Fruit fly (Drosophila melanogaster) whole organism, embryonic: ENCODE data around the gene CG13894.
A peak's percentile ranks its signal among the peaks of the same experiment; 100 is the strongest.

Experiments used
- Blimp-1 ChIP-seq: fragments of 200-800 bp; sonication (Bioruptor generic); optimal IDR thresholded peaks from 3 replicates; lab custom pipeline; 2018; ENCODE audit warnings: missing biosample characterization, missing genetic modification characterization, mild to moderate bottlenecking, moderate library complexity, missing genetic modification reagents
- CG10209 ChIP-seq: fragments of 200-800 bp; sonication (Bioruptor generic); optimal IDR thresholded peaks from 3 replicates; lab custom pipeline; 2017; ENCODE audit warnings: missing biosample characterization, mild to moderate bottlenecking, missing genetic modification characterization, missing genetic modification reagents
- CG10366 ChIP-seq: fragments of 200-800 bp; sonication (Bioruptor generic); IDR thresholded peaks from 2 replicates; pipeline ENCODE4 v1.3.6; 2022; ENCODE audit warnings: missing biosample characterization, missing genetic modification characterization
- CG10543 ChIP-seq: fragments of 200-800 bp; sonication (Bioruptor generic); optimal IDR thresholded peaks from 3 replicates; lab custom pipeline; 2017; ENCODE audit warnings: missing biosample characterization, mild to moderate bottlenecking, missing genetic modification characterization, moderate library complexity
- CG10979 ChIP-seq: fragments of 200-800 bp; sonication (Bioruptor generic); optimal IDR thresholded peaks from 2 replicates; lab custom pipeline; 2018; ENCODE audit warnings: missing biosample characterization, mild to moderate bottlenecking, missing genetic modification characterization, moderate library complexity
- CG11560 ChIP-seq: fragments of 200-800 bp; sonication (Bioruptor generic); IDR thresholded peaks from 3 replicates; pipeline ENCODE4 v1.3.6; 2022; ENCODE audit warnings: missing biosample characterization, missing genetic modification characterization
- CG12104 ChIP-seq: fragments of 200-800 bp; sonication (Bioruptor generic); optimal IDR thresholded peaks from 3 replicates; lab custom pipeline; 2016; ENCODE audit warnings: missing biosample characterization, missing genetic modification characterization
- CG12219 ChIP-seq: fragments of 200-800 bp; sonication (Bioruptor generic); optimal IDR thresholded peaks from 3 replicates; lab custom pipeline; 2018; ENCODE audit warnings: missing biosample characterization, mild to moderate bottlenecking, missing genetic modification characterization
- CG13894 ChIP-seq: fragments of 200-800 bp; sonication (Bioruptor generic); optimal IDR thresholded peaks from 3 replicates; lab custom pipeline; 2018; ENCODE audit warnings: missing biosample characterization, mild to moderate bottlenecking, missing genetic modification characterization, moderate library complexity
- CG15073 ChIP-seq: fragments of 200-800 bp; sonication (Bioruptor generic); optimal IDR thresholded peaks from 2 replicates; lab custom pipeline; 2016; ENCODE audit warnings: missing biosample characterization, missing genetic modification characterization
- CG1529 ChIP-seq: fragments of 200-800 bp; sonication (Bioruptor generic); optimal IDR thresholded peaks from 3 replicates; lab custom pipeline; 2018; ENCODE audit warnings: missing biosample characterization, missing genetic modification characterization
- CG15479 ChIP-seq: fragments of 200-800 bp; sonication (Bioruptor generic); optimal IDR thresholded peaks from 3 replicates; lab custom pipeline; 2019; ENCODE audit warnings: missing biosample characterization, mild to moderate bottlenecking, missing genetic modification characterization, moderate library complexity
- CG16779 ChIP-seq: fragments of 200-800 bp; sonication (Bioruptor generic); IDR thresholded peaks from 2 replicates; pipeline ENCODE4 v1.3.6; 2022; ENCODE audit warnings: missing biosample characterization, missing genetic modification characterization
- CG17829 ChIP-seq: fragments of 200-800 bp; optimal IDR thresholded peaks from 2 replicates; lab custom pipeline; 2019; ENCODE audit warnings: missing biosample characterization, mild to moderate bottlenecking, missing genetic modification characterization, moderate library complexity
- CG2120 ChIP-seq: fragments of 200-800 bp; sonication (Bioruptor generic); optimal IDR thresholded peaks from 3 replicates; lab custom pipeline; 2016; ENCODE audit warnings: missing biosample characterization, missing genetic modification characterization
- CG31441 ChIP-seq: fragments of 200-800 bp; sonication (Bioruptor generic); IDR thresholded peaks from 2 replicates; pipeline ENCODE4 v1.3.6; 2022; ENCODE audit warnings: missing biosample characterization, missing genetic modification characterization
- CG34422 ChIP-seq: fragments of 200-800 bp; sonication (Bioruptor generic); IDR thresholded peaks from 3 replicates; pipeline ENCODE4 v1.3.6; 2022; ENCODE audit warnings: missing biosample characterization, missing genetic modification characterization
- CG3995 ChIP-seq: fragments of 200-800 bp; sonication (Bioruptor generic); optimal IDR thresholded peaks from 3 replicates; lab custom pipeline; 2016; ENCODE audit warnings: missing biosample characterization, missing genetic modification characterization
- CG4820 ChIP-seq: fragments of 200-800 bp; sonication (Bioruptor generic); optimal IDR thresholded peaks from 3 replicates; lab custom pipeline; 2016; ENCODE audit warnings: missing biosample characterization, missing genetic modification characterization
- CG5180 ChIP-seq: fragments of 200-800 bp; sonication (Bioruptor generic); optimal IDR thresholded peaks from 3 replicates; lab custom pipeline; 2017; ENCODE audit warnings: missing biosample characterization, missing genetic modification characterization, mild to moderate bottlenecking, moderate library complexity, missing genetic modification reagents
- CG7271 ChIP-seq: fragments of 200-800 bp; sonication (Bioruptor generic); optimal IDR thresholded peaks from 2 replicates; lab custom pipeline; 2018; ENCODE audit warnings: missing biosample characterization, mild to moderate bottlenecking, missing genetic modification characterization, moderate library complexity
- CG8359 ChIP-seq: fragments of 200-800 bp; sonication (Bioruptor generic); optimal IDR thresholded peaks from 2 replicates; lab custom pipeline; 2017; ENCODE audit warnings: missing biosample characterization, mild to moderate bottlenecking, missing genetic modification characterization, borderline replicate concordance
- CG8944 ChIP-seq: fragments of 200-800 bp; sonication (Bioruptor generic); optimal IDR thresholded peaks from 3 replicates; lab custom pipeline; 2016; ENCODE audit warnings: missing biosample characterization, missing genetic modification characterization
- CG9215 ChIP-seq: fragments of 200-800 bp; sonication (Bioruptor generic); IDR thresholded peaks from 2 replicates; pipeline ENCODE4 v1.3.6; 2022; ENCODE audit warnings: missing biosample characterization, missing genetic modification characterization
- CoRest ChIP-seq: fragments of 200-800 bp; sonication (Bioruptor generic); optimal IDR thresholded peaks from 3 replicates; lab custom pipeline; 2018; ENCODE audit warnings: missing biosample characterization, mild to moderate bottlenecking, missing genetic modification characterization, moderate library complexity
- HLH3B ChIP-seq: fragments of 200-800 bp; sonication (Bioruptor generic); IDR thresholded peaks from 2 replicates; pipeline ENCODE4 v1.3.6; 2022; ENCODE audit warnings: missing biosample characterization, missing genetic modification characterization
- HLH54F ChIP-seq: fragments of 200-800 bp; sonication (Bioruptor generic); optimal IDR thresholded peaks from 3 replicates; lab custom pipeline; 2016; ENCODE audit warnings: missing biosample characterization, missing genetic modification characterization
- Hr78 ChIP-seq, 2 experiments: fragments of 200-800 bp in 1 of 2; fragments of >200 bp in 1 of 2; sonication (Bioruptor generic) in 1 of 2; optimal IDR thresholded peaks; 2 replicates each; lab custom pipeline; 2017 to 2019; ENCODE audit warnings: missing biosample characterization in 2 of 2, missing genetic modification characterization in 2 of 2, mild to moderate bottlenecking in 1 of 2, moderate library complexity in 1 of 2
- Hsf ChIP-seq: fragments of 200-800 bp; sonication (Bioruptor generic); optimal IDR thresholded peaks from 3 replicates; lab custom pipeline; 2016; ENCODE audit warnings: missing biosample characterization, missing genetic modification characterization
- Lhr ChIP-seq: fragments of 200-800 bp; sonication (Bioruptor generic); optimal IDR thresholded peaks from 3 replicates; lab custom pipeline; 2017; ENCODE audit warnings: mild to moderate bottlenecking, missing biosample characterization, missing genetic modification reagents, missing genetic modification characterization
- Lpt ChIP-seq: fragments of >200 bp; optimal IDR thresholded peaks from 2 replicates; lab custom pipeline; 2018; ENCODE audit warnings: missing biosample characterization, missing genetic modification characterization
- NC2α ChIP-seq: fragments of 200-800 bp; sonication (Bioruptor generic); optimal IDR thresholded peaks from 2 replicates; lab custom pipeline; 2016; ENCODE audit warnings: missing biosample characterization, missing genetic modification characterization
- Oli ChIP-seq: fragments of 200-800 bp; sonication (Bioruptor generic); optimal IDR thresholded peaks from 2 replicates; lab custom pipeline; 2018; ENCODE audit warnings: missing biosample characterization, mild to moderate bottlenecking, missing genetic modification characterization, moderate library complexity
- Sox100B ChIP-seq: fragments of 200-800 bp; sonication (Bioruptor generic); optimal IDR thresholded peaks from 3 replicates; lab custom pipeline; 2018; ENCODE audit warnings: missing biosample characterization, mild to moderate bottlenecking, missing genetic modification characterization
- Spps ChIP-seq: fragments of 200-800 bp; sonication (Bioruptor generic); optimal IDR thresholded peaks from 2 replicates; lab custom pipeline; 2018; ENCODE audit warnings: missing biosample characterization, mild to moderate bottlenecking, missing genetic modification characterization
- Xbp1 ChIP-seq: fragments of 200-800 bp; sonication (Bioruptor generic); optimal IDR thresholded peaks from 3 replicates; lab custom pipeline; 2016; ENCODE audit warnings: missing biosample characterization, mild to moderate bottlenecking, missing genetic modification characterization
- ara ChIP-seq: fragments of 200-800 bp; sonication (Bioruptor generic); IDR thresholded peaks from 2 replicates; pipeline ENCODE4 v1.3.6; 2022; ENCODE audit warnings: missing biosample characterization, missing genetic modification characterization
- chm ChIP-seq: fragments of 200-800 bp; sonication (Bioruptor generic); IDR thresholded peaks from 2 replicates; pipeline ENCODE4 v1.3.6; 2022; ENCODE audit warnings: missing biosample characterization, missing genetic modification characterization
- gce ChIP-seq: fragments of 200-800 bp; sonication (Bioruptor generic); IDR thresholded peaks from 3 replicates; pipeline ENCODE4 v1.3.6; 2022; ENCODE audit warnings: missing biosample characterization, missing genetic modification characterization
- gsb-n ChIP-seq: fragments of 200-800 bp; sonication (Bioruptor generic); optimal IDR thresholded peaks from 3 replicates; lab custom pipeline; 2018; ENCODE audit warnings: missing biosample characterization, mild to moderate bottlenecking, missing genetic modification characterization
- ken ChIP-seq: fragments of 200-800 bp; sonication (Bioruptor generic); IDR thresholded peaks from 3 replicates; pipeline ENCODE4 v1.3.6; 2022; ENCODE audit warnings: missing biosample characterization, missing genetic modification characterization
- pfk ChIP-seq: fragments of 200-800 bp; sonication (Bioruptor generic); optimal IDR thresholded peaks from 2 replicates; lab custom pipeline; 2018; ENCODE audit warnings: missing biosample characterization, mild to moderate bottlenecking, missing genetic modification characterization, moderate library complexity
- pros ChIP-seq: fragments of 200-800 bp; sonication (Bioruptor generic); optimal IDR thresholded peaks from 3 replicates; lab custom pipeline; 2019; ENCODE audit warnings: missing biosample characterization, mild to moderate bottlenecking, missing genetic modification characterization, moderate library complexity
- pum ChIP-seq: fragments of 200-800 bp; sonication (Bioruptor generic); optimal IDR thresholded peaks from 2 replicates; lab custom pipeline; 2016; ENCODE audit warnings: missing biosample characterization, missing genetic modification characterization
- row ChIP-seq: fragments of 200-800 bp; sonication (Bioruptor generic); IDR thresholded peaks from 3 replicates; pipeline ENCODE4 v1.3.6; 2022; ENCODE audit warnings: missing biosample characterization, missing genetic modification characterization
- seq ChIP-seq: fragments of 200-800 bp; sonication (Bioruptor generic); IDR thresholded peaks from 2 replicates; pipeline ENCODE4 v1.3.6; 2022; ENCODE audit warnings: missing biosample characterization, missing genetic modification characterization
- slbo ChIP-seq: fragments of 200-800 bp; sonication (Bioruptor generic); IDR thresholded peaks from 2 replicates; pipeline ENCODE4 v1.3.6; 2022; ENCODE audit warnings: missing biosample characterization, missing genetic modification characterization
- slou ChIP-seq: fragments of 200-800 bp; sonication (Bioruptor generic); optimal IDR thresholded peaks from 3 replicates; lab custom pipeline; 2016; ENCODE audit warnings: missing biosample characterization, missing genetic modification characterization
- sqz ChIP-seq: fragments of 200-800 bp; sonication (Bioruptor generic); optimal IDR thresholded peaks from 3 replicates; lab custom pipeline; 2018; ENCODE audit warnings: missing biosample characterization, mild to moderate bottlenecking, missing genetic modification characterization
- ttk ChIP-seq: fragments of 200-800 bp; sonication (Bioruptor generic); IDR thresholded peaks from 2 replicates; pipeline ENCODE4 v2.1.2; 2022; ENCODE audit warnings: missing biosample characterization, missing genetic modification characterization

Gene CG13894

dm6 chr3L:645426-646036, 53.4 kb downstream of the CG13894 start (continued):
- no peak for TF ChIP-seq CoRest (tag; lab: Kevin White, UChicago)
- no peak for TF ChIP-seq pfk (GFP tag; lab: Kevin White, UChicago)
- TF ChIP-seq Lhr (GFP tag; lab: Kevin White, UChicago) = no peak
- no peak for TF ChIP-seq Xbp1 (GFP tag; lab: Kevin White, UChicago)
- no peak for TF ChIP-seq NC2α (GFP tag; lab: Kevin White, UChicago)
- TF ChIP-seq CG10366 = no peak
- no peak for TF ChIP-seq CG8944
- no peak for TF ChIP-seq CG7271 (tag; lab: Kevin White, UChicago)
- no peak for TF ChIP-seq pum
- TF ChIP-seq gce (GFP tag; lab: Robert Waterston, UW) = no peak
- TF ChIP-seq CG4820 = no peak
- no peak for TF ChIP-seq Sox100B (GFP tag; lab: Kevin White, UChicago)
- 0 out of 3 replicates have a peak, but pooled peaks have one; percentile 15 for TF ChIP-seq ken (GFP tag; lab: Robert Waterston, UW)
- TF ChIP-seq CG10543 (GFP tag; lab: Kevin White, UChicago) = no peak
- TF ChIP-seq CG15479 (GFP tag; lab: Kevin White, UChicago) = no peak
- no peak for TF ChIP-seq CG2120 (GFP tag; lab: Kevin White, UChicago)
- TF ChIP-seq Spps (tag; lab: Kevin White, UChicago) = no peak
- no peak for TF ChIP-seq Oli (tag; lab: Kevin White, UChicago)
- no peak for TF ChIP-seq Hr78 (GFP tag; optimal IDR thresholded peaks at IDR 0.05; lab: Kevin White, UChicago)
- 0 out of 2 replicates have a peak, but pooled peaks have one; percentile 28 for TF ChIP-seq ttk (GFP tag; lab: Robert Waterston, UW)
- no peak for TF ChIP-seq CG12104 (GFP tag; lab: Kevin White, UChicago)
- TF ChIP-seq CG12219 (GFP tag; lab: Kevin White, UChicago) = no peak
- TF ChIP-seq CG11560 = no peak
- TF ChIP-seq sqz = peak; percentile 39
- no peak for TF ChIP-seq seq (GFP tag; lab: Robert Waterston, UW)
- no peak for TF ChIP-seq CG17829 (tag; lab: Kevin White, UChicago)
- TF ChIP-seq CG13894 (tag; lab: Kevin White, UChicago) = peak; percentile 97
- TF ChIP-seq CG15073 (GFP tag; lab: Kevin White, UChicago) = no peak
- peak; percentile 64 for TF ChIP-seq gsb-n
- no peak for TF ChIP-seq HLH3B (GFP tag; lab: Robert Waterston, UW)
- no peak for TF ChIP-seq Lpt (GFP tag; lab: Kevin White, UChicago)
- no peak for TF ChIP-seq CG16779
- no peak for TF ChIP-seq ara (GFP tag; lab: Robert Waterston, UW)
- TF ChIP-seq pros (GFP tag; lab: Kevin White, UChicago) = peak; percentile 73
- TF ChIP-seq slou (GFP tag; lab: Kevin White, UChicago) = no peak
- TF ChIP-seq CG10209 (GFP tag; lab: Kevin White, UChicago) = no peak
- TF ChIP-seq CG9215 (GFP tag; lab: Robert Waterston, UW) = no peak
- peak; percentile 10; the same call in 1 of the 2 replicates for TF ChIP-seq chm
- TF ChIP-seq, all 482 proteins: peak for 16

- TF ChIP-seq CG11560 (peak; percentile 58; the same call in 1 of the 3 replicates), CG5180 (GFP tag; lab: Kevin White, UChicago) (peak; percentile 76), HLH54F (peak; percentile 75), Hsf (GFP tag; lab: Kevin White, UChicago) (peak; percentile 88), slbo (GFP tag; lab: Robert Waterston, UW) (peak; percentile 83), CG12219 (GFP tag; lab: Kevin White, UChicago) (peak; percentile 88), CG1529 (peak; percentile 90), CG2120 (GFP tag; lab: Kevin White, UChicago) (peak; percentile 71), CG10979 (tag; lab: Kevin White, UChicago) (peak; percentile 89), row (GFP tag; lab: Robert Waterston, UW) (peak; percentile 88), CG8359 (GFP tag; lab: Kevin White, UChicago) (peak; percentile 78), CG34422 (GFP tag; lab: Robert Waterston, UW) (peak; percentile 92), CG31441 (GFP tag; lab: Robert Waterston, UW) (peak; percentile 89), CG3995 (GFP tag; lab: Kevin White, UChicago) (peak; percentile 21), Blimp-1 (GFP tag; lab: Kevin White, UChicago) (peak; percentile 89)
Measured at dm6 chr3L:644111-644718, 54.7 kb downstream of the CG13894 start.
